Fruit fly (Drosophila melanogaster): ENCODE measurements around the gene t-Grip91.

Gene t-Grip91

DNA sequence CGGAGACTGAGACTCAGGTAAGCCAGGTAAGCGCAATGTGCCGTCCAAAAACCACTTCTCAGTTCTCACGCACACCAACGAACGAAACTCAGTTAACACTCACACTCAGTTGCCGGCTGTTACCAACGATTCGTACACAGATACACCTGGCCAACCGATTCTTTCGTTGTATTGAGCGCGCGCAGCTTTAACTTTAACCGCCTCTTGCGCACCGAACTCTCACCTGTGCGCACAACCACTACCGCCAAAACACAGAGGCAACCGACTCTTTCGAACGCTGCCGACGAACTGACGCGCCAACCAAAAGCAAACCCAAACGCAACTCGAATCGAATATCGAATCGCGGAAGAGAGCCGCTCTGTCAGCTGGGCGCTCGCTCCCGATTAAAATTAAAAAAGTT lies 21.4 kb upstream of the t-Grip91 start, which contains the start of gene Gli (continued):
- no peak for TF ChIP-seq CG2889 (GFP tag; IDR thresholded peaks at IDR 0.05)
- peak; percentile 17 for TF ChIP-seq bigmax (GFP tag; optimal IDR thresholded peaks at IDR 0.05)
- TF ChIP-seq nerfin-1 (tag; optimal IDR thresholded peaks at IDR 0.05), result no peak
- TF ChIP-seq Spps (tag; optimal IDR thresholded peaks at IDR 0.05), result no peak
- peak; percentile 68 for TF ChIP-seq tna (GFP tag; IDR thresholded peaks at IDR 0.05; ENCODE audit: partially characterized antibody)
- TF ChIP-seq otp (GFP tag; IDR thresholded peaks at IDR 0.05), result peak; percentile 78
- no peak for TF ChIP-seq fd96Cb (tag; optimal IDR thresholded peaks at IDR 0.05)
- peak; percentile 74 for TF ChIP-seq Bgb (GFP tag; IDR thresholded peaks at IDR 0.05; ENCODE audit: partially characterized antibody)
- TF ChIP-seq Hr51 (GFP tag; optimal IDR thresholded peaks at IDR 0.05), result no peak
- TF ChIP-seq fu2 (GFP tag; optimal IDR thresholded peaks at IDR 0.05), result no peak
- no peak for TF ChIP-seq CG18599 (GFP tag; optimal IDR thresholded peaks at IDR 0.05)
- no peak for TF ChIP-seq CG13424 (tag; optimal IDR thresholded peaks at IDR 0.05)
- no peak for TF ChIP-seq D19A (tag; optimal IDR thresholded peaks at IDR 0.05)
- TF ChIP-seq CG32532 (GFP tag; IDR thresholded peaks at IDR 0.05), result peak; percentile 67
- TF ChIP-seq prd (optimal IDR thresholded peaks at IDR 0.05), result no peak
- TF ChIP-seq prd (GFP tag; IDR thresholded peaks at IDR 0.05), result no peak
- no peak for TF ChIP-seq CG17568 (GFP tag; optimal IDR thresholded peaks at IDR 0.05)
- peak; percentile 71 for TF ChIP-seq chm (GFP tag; IDR thresholded peaks at IDR 0.05)
- TF ChIP-seq CrebB (tag; optimal IDR thresholded peaks at IDR 0.05), result peak; percentile 65
- no peak for TF ChIP-seq HLH3B (GFP tag; IDR thresholded peaks at IDR 0.05)
- no peak for TF ChIP-seq CG12155 (GFP tag; optimal IDR thresholded peaks at IDR 0.05)
- peak; percentile 9 for TF ChIP-seq trem (tag; optimal IDR thresholded peaks at IDR 0.05)
- no peak for TF ChIP-seq br (optimal IDR thresholded peaks at IDR 0.05)
- TF ChIP-seq CG1233 (GFP tag; optimal IDR thresholded peaks at IDR 0.05), result no peak
- 0 out of 2 replicates have a peak, but pooled peaks have one; percentile 26 for TF ChIP-seq CG8765 (GFP tag; IDR thresholded peaks at IDR 0.05)
- no peak for TF ChIP-seq Oli (tag; optimal IDR thresholded peaks at IDR 0.05)
- no peak for TF ChIP-seq Sox102F (GFP tag; optimal IDR thresholded peaks at IDR 0.05)
- TF ChIP-seq pita (GFP tag; optimal IDR thresholded peaks at IDR 0.05), result no peak
- TF ChIP-seq dati (GFP tag; IDR thresholded peaks at IDR 0.05), result no peak
- TF ChIP-seq CHES-1-like (GFP tag; optimal IDR thresholded peaks at IDR 0.05), result no peak
- no peak for TF ChIP-seq TFAM (GFP tag; optimal IDR thresholded peaks at IDR 0.05)
- no peak for TF ChIP-seq CG4404 (GFP tag; IDR thresholded peaks at IDR 0.05)
- TF ChIP-seq Oaz (GFP tag; IDR thresholded peaks at IDR 0.05), result peak; percentile 12; the same call in 1 of the 2 replicates
- no peak for TF ChIP-seq CG7357 (GFP tag; IDR thresholded peaks at IDR 0.05)
- TF ChIP-seq PHDP (tag; optimal IDR thresholded peaks at IDR 0.05), result peak; percentile 40
- TF ChIP-seq CG13287 (GFP tag; IDR thresholded peaks at IDR 0.05; ENCODE audit: partially characterized antibody), result peak; percentile 72
- no peak for TF ChIP-seq CG43689 (GFP tag; IDR thresholded peaks at IDR 0.05)
- no peak for TF ChIP-seq tio (GFP tag; optimal IDR thresholded peaks at IDR 0.05)
- TF ChIP-seq CG12942 (GFP tag; optimal IDR thresholded peaks at IDR 0.05), result no peak
- no peak for TF ChIP-seq YL-1 (GFP tag; optimal IDR thresholded peaks at IDR 0.05)
- TF ChIP-seq CG15073 (GFP tag; optimal IDR thresholded peaks at IDR 0.05), result no peak
- peak; percentile 36 for TF ChIP-seq wek (GFP tag; optimal IDR thresholded peaks at IDR 0.05)
- no peak for TF ChIP-seq CG3407 (GFP tag; optimal IDR thresholded peaks at IDR 0.05)
- 0 out of 2 replicates have a peak, but pooled peaks have one; percentile 21 for TF ChIP-seq CG11696 (GFP tag; IDR thresholded peaks at IDR 0.05)
- TF ChIP-seq ttk (GFP tag; IDR thresholded peaks at IDR 0.05), result no peak
- TF ChIP-seq CG16863 (GFP tag; optimal IDR thresholded peaks at IDR 0.05), result no peak
- no peak for TF ChIP-seq Sry-β (GFP tag; optimal IDR thresholded peaks at IDR 0.05)
- TF ChIP-seq Dfd (GFP tag; optimal IDR thresholded peaks at IDR 0.05), result no peak
- TF ChIP-seq CG5180 (GFP tag; optimal IDR thresholded peaks at IDR 0.05), result peak; percentile 94
- no peak for TF ChIP-seq jumu (GFP tag; optimal IDR thresholded peaks at IDR 0.05)
- no peak for TF ChIP-seq CG8924 (tag; optimal IDR thresholded peaks at IDR 0.05)
- no peak for TF ChIP-seq scrt (GFP tag; optimal IDR thresholded peaks at IDR 0.05)
